Worm (Caenorhabditis elegans) whole organism, L3 larva: ENCODE data around the gene ncl-1.
A peak's percentile ranks its signal among the peaks of the same experiment; 100 is the strongest.

Experiments
- R02D3.7 ChIP-seq: fragments of 150-350 bp; optimal IDR thresholded peaks from 2 replicates; lab custom pipeline; 2014; ENCODE audit warnings: missing biosample characterization, missing genetic modification characterization
- aly-2 ChIP-seq: fragments of 150-350 bp; optimal IDR thresholded peaks from 2 replicates; lab custom pipeline; 2014; ENCODE audit warnings: missing biosample characterization, missing genetic modification characterization
- ama-1 ChIP-seq: fragments of 150-350 bp; optimal IDR thresholded peaks from 2 replicates; lab custom pipeline; 2018
- ceh-16 ChIP-seq: sonication (generic microtip); optimal IDR thresholded peaks from 2 replicates; lab custom pipeline; 2017; ENCODE audit warnings: missing biosample characterization, missing genetic modification characterization
- ceh-28 ChIP-seq: fragments of 150-350 bp; optimal IDR thresholded peaks from 2 replicates; lab custom pipeline; 2014; ENCODE audit warnings: missing biosample characterization, missing genetic modification reagents, missing genetic modification characterization
- daf-12 ChIP-seq: fragments of 150-350 bp; optimal IDR thresholded peaks from 2 replicates; lab custom pipeline; 2014; ENCODE audit warnings: missing biosample characterization, missing genetic modification reagents, missing genetic modification characterization
- egl-27 ChIP-seq: sonication (generic microtip); optimal IDR thresholded peaks from 4 replicates; lab custom pipeline; 2017; ENCODE audit warnings: missing biosample characterization, missing genetic modification reagents, missing genetic modification characterization
- elt-1 ChIP-seq: fragments of 150-350 bp; optimal IDR thresholded peaks from 2 replicates; lab custom pipeline; 2014; ENCODE audit warnings: missing biosample characterization, missing genetic modification characterization
- elt-2 ChIP-seq: sonication (generic microtip); optimal IDR thresholded peaks from 2 replicates; lab custom pipeline; 2016; ENCODE audit warnings: missing genetic modification reagents, mild to moderate bottlenecking, missing genetic modification characterization, missing compliant biosample characterization
- eor-1 ChIP-seq, 2 experiments: fragments of 150-350 bp; optimal IDR thresholded peaks; 2 replicates each; lab custom pipeline; 2014 to 2018; ENCODE audit warnings: missing biosample characterization in 2 of 2, missing genetic modification characterization in 2 of 2
- fkh-10 ChIP-seq: sonication (generic microtip); optimal IDR thresholded peaks from 2 replicates; lab custom pipeline; 2017; ENCODE audit warnings: missing biosample characterization, missing genetic modification reagents, missing genetic modification characterization
- fkh-2 ChIP-seq: fragments of 150-350 bp; optimal IDR thresholded peaks from 2 replicates; lab custom pipeline; 2014; ENCODE audit warnings: missing biosample characterization, missing genetic modification reagents, missing genetic modification characterization
- hmg-11 ChIP-seq: sonication (generic microtip); optimal IDR thresholded peaks from 2 replicates; lab custom pipeline; 2016; ENCODE audit warnings: missing genetic modification characterization, missing compliant biosample characterization
- lin-15B ChIP-seq: fragments of 150-350 bp; optimal IDR thresholded peaks from 2 replicates; lab custom pipeline; 2014; ENCODE audit warnings: missing biosample characterization, missing genetic modification characterization
- lin-39 ChIP-seq: fragments of 150-350 bp; optimal IDR thresholded peaks from 2 replicates; lab custom pipeline; 2018; ENCODE audit warnings: missing biosample characterization, missing genetic modification reagents, missing genetic modification characterization
- lsy-12 ChIP-seq: sonication (generic microtip); optimal IDR thresholded peaks from 2 replicates; lab custom pipeline; 2016; ENCODE audit warnings: mild to moderate bottlenecking, missing genetic modification characterization, missing compliant biosample characterization
- mml-1 ChIP-seq: fragments of 150-350 bp; sonication (generic microtip); optimal IDR thresholded peaks from 3 replicates; lab custom pipeline; 2014; ENCODE audit warnings: missing biosample characterization, missing genetic modification characterization
- nfya-1 ChIP-seq: sonication (generic microtip); optimal IDR thresholded peaks from 2 replicates; lab custom pipeline; 2017; ENCODE audit warnings: missing genetic modification characterization, mild to moderate bottlenecking, missing compliant biosample characterization, antibody characterized with exemption, moderate library complexity; ENCODE audit not compliant: insufficient read depth
- nhr-11 ChIP-seq: fragments of 150-350 bp; optimal IDR thresholded peaks from 2 replicates; lab custom pipeline; 2014; ENCODE audit warnings: missing biosample characterization, missing genetic modification characterization
- nhr-12 ChIP-seq: fragments of 150-350 bp; optimal IDR thresholded peaks from 2 replicates; lab custom pipeline; 2014; ENCODE audit warnings: missing biosample characterization, missing genetic modification characterization
- nhr-23 ChIP-seq: fragments of 150-350 bp; optimal IDR thresholded peaks from 2 replicates; lab custom pipeline; 2014; ENCODE audit warnings: missing biosample characterization, missing genetic modification reagents, missing genetic modification characterization
- nhr-25 ChIP-seq: sonication (generic microtip); optimal IDR thresholded peaks from 2 replicates; lab custom pipeline; 2017; ENCODE audit warnings: missing biosample characterization, missing genetic modification characterization
- nhr-67 ChIP-seq: fragments of 150-350 bp; optimal IDR thresholded peaks from 2 replicates; lab custom pipeline; 2014; ENCODE audit warnings: missing biosample characterization, missing genetic modification characterization
- nhr-76 ChIP-seq: fragments of 150-350 bp; sonication (generic microtip); optimal IDR thresholded peaks from 5 replicates; lab custom pipeline; 2014; ENCODE audit warnings: missing biosample characterization, missing genetic modification characterization
- pha-4 ChIP-seq: fragments of 150-350 bp; optimal IDR thresholded peaks from 2 replicates; lab custom pipeline; 2014; ENCODE audit warnings: missing biosample characterization, missing genetic modification reagents, missing genetic modification characterization
- sea-2 ChIP-seq: fragments of 150-350 bp; sonication (generic microtip); optimal IDR thresholded peaks from 4 replicates; lab custom pipeline; 2014; ENCODE audit warnings: missing biosample characterization, missing genetic modification reagents, missing genetic modification characterization
- skn-1 ChIP-seq: fragments of 150-350 bp; optimal IDR thresholded peaks from 2 replicates; lab custom pipeline; 2014; ENCODE audit warnings: missing biosample characterization, missing genetic modification characterization
- snpc-4 ChIP-seq: fragments of 150-350 bp; optimal IDR thresholded peaks from 2 replicates; lab custom pipeline; 2014; ENCODE audit warnings: missing biosample characterization, missing genetic modification characterization
- tbx-2 ChIP-seq: sonication (generic microtip); optimal IDR thresholded peaks from 2 replicates; lab custom pipeline; 2016; ENCODE audit warnings: mild to moderate bottlenecking, missing genetic modification characterization, missing compliant biosample characterization
- unc-39 ChIP-seq: sonication (generic microtip); optimal IDR thresholded peaks from 4 replicates; lab custom pipeline; 2017; ENCODE audit warnings: missing biosample characterization, missing genetic modification characterization
- ztf-11 ChIP-seq: fragments of 150-350 bp; optimal IDR thresholded peaks from 2 replicates; lab custom pipeline; 2014; ENCODE audit warnings: missing biosample characterization, missing genetic modification characterization

ncl-1 gene

ce11 chrIII:7767415-7767814 is 47.9 kb downstream of the ncl-1 start, which contains the start of gene ZK686.5:
Gene ZK686.5 (minus strand): TSS chrIII:7767515.
- TF ChIP-seq elt-1, result no peak
- TF ChIP-seq nhr-12 (tag; lab: Kevin White, UChicago), result no peak
- no peak for TF ChIP-seq daf-12 (tag; lab: Kevin White, UChicago)
- no peak for TF ChIP-seq nhr-11
- TF ChIP-seq ztf-11 (tag; lab: Kevin White, UChicago), result no peak
- no peak for TF ChIP-seq eor-1 (tag; optimal IDR thresholded peaks at IDR 0.05; lab: Kevin White, UChicago)
- no peak for TF ChIP-seq ama-1
- TF ChIP-seq nhr-76, result no peak
- no peak for TF ChIP-seq snpc-4
- no peak for TF ChIP-seq egl-27
- no peak for TF ChIP-seq tbx-2 (tag; lab: Kevin White, UChicago)
- no peak for TF ChIP-seq mml-1 (tag; lab: Kevin White, UChicago)
- TF ChIP-seq fkh-10 (GFP tag; lab: Kevin White, UChicago), result no peak
- TF ChIP-seq unc-39, result no peak
- no peak for TF ChIP-seq nhr-23 (tag; lab: Kevin White, UChicago)

- no peak for TF ChIP-seq fkh-10 (GFP tag; lab: Kevin White, UChicago)
- peak; percentile 38 for TF ChIP-seq ama-1
Measured at ce11 chrIII:7768963-7769362, 49.4 kb downstream of the ncl-1 start, which contains the start of gene ZK686.3. Gene ZK686.3 (minus strand): TSS chrIII:7769063.

- TF ChIP-seq nfya-1 (tag; lab: Kevin White, UChicago), result peak; percentile 74
- peak; percentile 26 for TF ChIP-seq pha-4 (tag; lab: Kevin White, UChicago)
- TF ChIP-seq hmg-11, result peak; percentile 7
- no peak for TF ChIP-seq nhr-67 (tag; lab: Kevin White, UChicago)
- no peak for TF ChIP-seq nhr-76
- TF ChIP-seq lin-39, result peak; percentile 27
- TF ChIP-seq lin-15B (tag; lab: Kevin White, UChicago), result peak; percentile 30
- TF ChIP-seq skn-1 (tag; lab: Kevin White, UChicago), result no peak
- no peak for TF ChIP-seq ceh-16 (tag; lab: Kevin White, UChicago)
- TF ChIP-seq, all 47 proteins: peak for 5
Measured at ce11 chrIII:7769965-7770364, 50.4 kb downstream of the ncl-1 start, which contains the start of gene snu-23. Gene snu-23 (minus strand): TSS chrIII:7770120.

ce11 chrIII:7770986-7771385 is 51.5 kb downstream of the ncl-1 start:
- TF ChIP-seq hmg-11 (peak; percentile 42), nfya-1 (tag; lab: Kevin White, UChicago) (peak; percentile 61), lin-15B (tag; lab: Kevin White, UChicago) (peak; percentile 70), nhr-25 (tag; lab: Kevin White, UChicago) (peak; percentile 8), nhr-23 (tag; lab: Kevin White, UChicago) (peak; percentile 23), snpc-4 (peak; percentile 20), lsy-12 (peak; percentile 50), pha-4 (tag; lab: Kevin White, UChicago) (peak; percentile 37), elt-2 (tag; lab: Kevin White, UChicago) (peak; percentile 26), R02D3.7 (tag; lab: Kevin White, UChicago) (peak; percentile 37)

- TF ChIP-seq fkh-2 (tag; lab: Kevin White, UChicago) (no peak), lin-15B (tag; lab: Kevin White, UChicago) (no peak), elt-1 (no peak), nhr-23 (tag; lab: Kevin White, UChicago) (no peak), nhr-11 (no peak), ztf-11 (tag; lab: Kevin White, UChicago) (no peak), unc-39 (no peak), ceh-28 (tag; lab: Kevin White, UChicago) (no peak), aly-2 (tag; lab: Kevin White, UChicago) (no peak), nhr-76 (no peak), ama-1 (no peak), sea-2 (GFP tag; lab: Kevin White, UChicago) (no peak), egl-27 (no peak), mml-1 (tag; lab: Kevin White, UChicago) (no peak)
Measured at ce11 chrIII:7772901-7773300, 53.4 kb downstream of the ncl-1 start, which contains the start of the genes ZK686.6 and ZK686.1. Gene ZK686.6 (minus strand): TSS chrIII:7773001. Gene ZK686.1 (plus strand): TSS chrIII:7773134.

- TF ChIP-seq fkh-2 (tag; lab: Kevin White, UChicago), result no peak
- TF ChIP-seq unc-39, result no peak
- TF ChIP-seq elt-2 (tag; lab: Kevin White, UChicago), result no peak
Measured at ce11 chrIII:7773791-7774190, 54.3 kb downstream of the ncl-1 start.
